Worm (Caenorhabditis elegans) whole organism, late embryonic: ENCODE results near the gene zip-12.

Experiments
- K02D7.2 ChIP-seq: sonication (generic microtip); optimal IDR thresholded peaks from 2 replicates; lab custom pipeline; 2017; ENCODE audit warnings: mild to moderate bottlenecking, missing genetic modification characterization, missing compliant biosample characterization
- K09A11.1 ChIP-seq: sonication (generic microtip); optimal IDR thresholded peaks from 2 replicates; lab custom pipeline; 2017; ENCODE audit warnings: antibody characterized with exemption, mild to moderate bottlenecking, missing genetic modification characterization, missing compliant biosample characterization; ENCODE audit not compliant: insufficient read depth
- Y22D7AL.16 ChIP-seq: sonication (generic microtip); optimal IDR thresholded peaks from 2 replicates; lab custom pipeline; 2016; ENCODE audit warnings: missing genetic modification characterization, missing compliant biosample characterization
- ceh-14 ChIP-seq: sonication (generic microtip); optimal IDR thresholded peaks from 2 replicates; lab custom pipeline; 2016; ENCODE audit warnings: missing genotype, missing genetic modification characterization, missing compliant biosample characterization
- ceh-31 ChIP-seq: sonication (generic microtip); optimal IDR thresholded peaks from 2 replicates; lab custom pipeline; 2016; ENCODE audit warnings: missing genetic modification characterization, missing compliant biosample characterization
- ceh-34 ChIP-seq: sonication (generic microtip); optimal IDR thresholded peaks from 2 replicates; lab custom pipeline; 2016; ENCODE audit warnings: mild to moderate bottlenecking, missing genetic modification characterization, missing compliant biosample characterization
- ceh-45 ChIP-seq: fragments of 200-800 bp; sonication (Bioruptor generic); IDR thresholded peaks from 2 replicates; pipeline ENCODE4 v1.3.6; 2022; ENCODE audit warnings: missing genetic modification reagents, missing genetic modification characterization, missing compliant biosample characterization
- ceh-6 ChIP-seq: fragments of 200-800 bp; sonication (Bioruptor generic); optimal IDR thresholded peaks from 2 replicates; lab custom pipeline; 2018; ENCODE audit warnings: mild to moderate bottlenecking, missing genetic modification characterization, missing compliant biosample characterization
- dmd-4 ChIP-seq: sonication (generic microtip); optimal IDR thresholded peaks from 2 replicates; lab custom pipeline; 2016; ENCODE audit warnings: borderline replicate concordance, missing genetic modification characterization, missing compliant biosample characterization
- dve-1 ChIP-seq: sonication (generic microtip); optimal IDR thresholded peaks from 2 replicates; lab custom pipeline; 2017; ENCODE audit warnings: antibody characterized with exemption, mild to moderate bottlenecking, missing genetic modification characterization, missing compliant biosample characterization
- elt-2 ChIP-seq: sonication (generic microtip); optimal IDR thresholded peaks from 2 replicates; lab custom pipeline; 2016; ENCODE audit warnings: missing genetic modification reagents, missing genetic modification characterization, missing compliant biosample characterization
- ets-4 ChIP-seq: sonication (generic microtip); optimal IDR thresholded peaks from 2 replicates; lab custom pipeline; 2016; ENCODE audit warnings: missing genetic modification characterization, missing compliant biosample characterization
- eyg-1 ChIP-seq: sonication (generic microtip); optimal IDR thresholded peaks from 2 replicates; lab custom pipeline; 2016; ENCODE audit warnings: missing genotype, missing genetic modification characterization, missing compliant biosample characterization
- fax-1 ChIP-seq: sonication (generic microtip); optimal IDR thresholded peaks from 2 replicates; lab custom pipeline; 2016; ENCODE audit warnings: missing genotype, missing genetic modification characterization, missing compliant biosample characterization
- gmeb-2 ChIP-seq: sonication (generic microtip); optimal IDR thresholded peaks from 2 replicates; lab custom pipeline; 2016; ENCODE audit warnings: missing genetic modification characterization, inconsistent platforms, missing compliant biosample characterization
- hlh-8 ChIP-seq: sonication (generic microtip); optimal IDR thresholded peaks from 2 replicates; lab custom pipeline; 2016; ENCODE audit warnings: missing genotype, missing genetic modification characterization, missing compliant biosample characterization
- lim-6 ChIP-seq: sonication (generic microtip); optimal IDR thresholded peaks from 2 replicates; lab custom pipeline; 2016; ENCODE audit warnings: missing genetic modification characterization, missing compliant biosample characterization
- nfya-1 ChIP-seq: sonication (generic microtip); optimal IDR thresholded peaks from 2 replicates; lab custom pipeline; 2017; ENCODE audit warnings: missing genetic modification characterization, mild to moderate bottlenecking, missing compliant biosample characterization, antibody characterized with exemption, moderate library complexity
- pag-3 ChIP-seq: sonication (generic microtip); optimal IDR thresholded peaks from 2 replicates; lab custom pipeline; 2016; ENCODE audit warnings: missing compliant biosample characterization, missing genetic modification characterization, borderline replicate concordance
- pat-9 ChIP-seq: fragments of 200-800 bp; sonication (Bioruptor generic); optimal IDR thresholded peaks from 2 replicates; lab custom pipeline; 2018; ENCODE audit warnings: mild to moderate bottlenecking, missing genetic modification characterization, moderate library complexity, missing compliant biosample characterization
- pha-2 ChIP-seq: sonication (generic microtip); optimal IDR thresholded peaks from 2 replicates; lab custom pipeline; 2017; ENCODE audit warnings: mild to moderate bottlenecking, missing genetic modification characterization, missing compliant biosample characterization
- pha-4 ChIP-seq: fragments of 150-350 bp; optimal IDR thresholded peaks from 2 replicates; lab custom pipeline; 2018; ENCODE audit warnings: missing biosample characterization, missing genetic modification reagents, missing genetic modification characterization
- sdc-2 ChIP-seq: sonication (generic microtip); optimal IDR thresholded peaks from 2 replicates; lab custom pipeline; 2016; ENCODE audit warnings: missing genotype, missing genetic modification characterization, missing compliant biosample characterization
- sox-2 ChIP-seq: fragments of 200-800 bp; sonication (Bioruptor generic); IDR thresholded peaks from 2 replicates; pipeline ENCODE4 v1.3.6; 2022; ENCODE audit warnings: missing genetic modification reagents, missing genetic modification characterization, missing compliant biosample characterization
- sox-4 ChIP-seq: sonication (generic microtip); optimal IDR thresholded peaks from 2 replicates; lab custom pipeline; 2017; ENCODE audit warnings: mild to moderate bottlenecking, missing genetic modification characterization, inconsistent platforms, missing compliant biosample characterization
- tbx-2 ChIP-seq: sonication (generic microtip); optimal IDR thresholded peaks from 2 replicates; lab custom pipeline; 2016; ENCODE audit warnings: missing genetic modification characterization, missing compliant biosample characterization
- tbx-7 ChIP-seq: sonication (generic microtip); optimal IDR thresholded peaks from 2 replicates; lab custom pipeline; 2016; ENCODE audit warnings: missing genotype, missing genetic modification characterization, missing compliant biosample characterization
- ttx-3 ChIP-seq: sonication (generic microtip); optimal IDR thresholded peaks from 2 replicates; lab custom pipeline; 2016; ENCODE audit warnings: missing genetic modification reagents, missing genetic modification characterization, missing compliant biosample characterization
- unc-55 ChIP-seq: sonication (generic microtip); optimal IDR thresholded peaks from 2 replicates; lab custom pipeline; 2017; ENCODE audit warnings: missing biosample characterization, missing genetic modification reagents, missing genetic modification characterization
- zip-5 ChIP-seq: sonication (generic microtip); optimal IDR thresholded peaks from 2 replicates; lab custom pipeline; 2016; ENCODE audit warnings: missing genetic modification characterization, missing compliant biosample characterization

The zip-12 gene

DNA sequence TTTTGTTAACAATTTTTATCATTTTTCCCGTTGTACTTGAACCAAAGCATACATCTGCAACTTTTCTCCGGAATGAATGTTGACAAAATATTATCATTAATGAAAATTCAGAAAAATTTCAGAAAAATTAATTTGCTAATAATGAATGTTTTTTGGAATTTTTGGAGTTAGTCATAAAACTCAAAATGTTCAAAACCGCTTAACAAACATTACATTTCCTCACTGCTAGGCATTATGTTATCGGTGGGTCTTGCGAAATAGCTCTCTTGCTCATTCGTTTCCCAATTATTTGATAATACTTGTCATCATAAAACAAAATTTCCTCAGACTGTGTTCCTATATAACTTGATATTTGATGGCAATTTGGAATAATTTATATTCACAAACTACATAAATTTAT is 14.8 kb upstream of the zip-12 start, which contains the start of gene Y75B8A.39:
Gene Y75B8A.39, plus strand, starts transcription at position 301 of the 400 bp plus-strand sequence.
- TF ChIP-seq tbx-2 (no peak), pha-2 (tag; lab: Kevin White, UChicago) (no peak), dmd-4 (tag; lab: Kevin White, UChicago) (no peak), eyg-1 (tag; lab: Kevin White, UChicago) (no peak)

DNA sequence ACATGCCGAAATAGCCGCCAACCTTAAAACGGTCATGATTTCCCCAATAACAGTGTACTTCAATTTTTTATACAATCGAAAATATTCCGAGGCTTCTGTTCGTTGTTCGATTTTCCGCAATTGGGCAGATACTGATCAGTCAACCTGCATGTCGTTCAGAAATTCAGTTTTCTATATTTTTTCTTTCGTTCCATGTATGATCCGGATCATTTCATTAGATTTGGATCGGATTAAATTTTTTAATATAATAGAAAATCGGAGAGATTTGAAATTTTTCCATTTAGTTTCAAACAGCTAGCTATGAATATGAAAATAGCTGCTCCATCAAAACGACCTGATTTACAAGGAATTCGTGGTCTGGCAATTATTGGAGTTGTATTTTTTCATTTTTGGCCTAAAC is 12.5 kb upstream of the zip-12 start, which contains the start of gene Y75B8A.37:
Gene Y75B8A.37, plus strand, starts transcription at position 301 of the 400 bp plus-strand sequence.
- no peak for TF ChIP-seq sox-4
- no peak for TF ChIP-seq tbx-7 (tag; lab: Kevin White, UChicago)
- no peak for TF ChIP-seq zip-5 (tag; lab: Kevin White, UChicago)
- TF ChIP-seq K09A11.1 (tag; lab: Kevin White, UChicago), result no peak
- no peak for TF ChIP-seq eyg-1 (tag; lab: Kevin White, UChicago)
- no peak for TF ChIP-seq ceh-6 (GFP tag; lab: Kevin White, UChicago)
- no peak for TF ChIP-seq sdc-2
- TF ChIP-seq fax-1, result no peak
- no peak for TF ChIP-seq pag-3 (tag; lab: Kevin White, UChicago)
- TF ChIP-seq pha-4, result no peak
- TF ChIP-seq pat-9, result no peak
- no peak for TF ChIP-seq K02D7.2
- TF ChIP-seq ceh-34 (tag; lab: Kevin White, UChicago), result no peak
- TF ChIP-seq lim-6 (tag; lab: Kevin White, UChicago), result no peak
- no peak for TF ChIP-seq gmeb-2 (tag; lab: Kevin White, UChicago)
- no peak for TF ChIP-seq dve-1 (tag; lab: Kevin White, UChicago)
- TF ChIP-seq sox-2 (GFP tag; lab: Robert Waterston, UW), result no peak
- TF ChIP-seq, all 69 proteins: peak for 0

DNA sequence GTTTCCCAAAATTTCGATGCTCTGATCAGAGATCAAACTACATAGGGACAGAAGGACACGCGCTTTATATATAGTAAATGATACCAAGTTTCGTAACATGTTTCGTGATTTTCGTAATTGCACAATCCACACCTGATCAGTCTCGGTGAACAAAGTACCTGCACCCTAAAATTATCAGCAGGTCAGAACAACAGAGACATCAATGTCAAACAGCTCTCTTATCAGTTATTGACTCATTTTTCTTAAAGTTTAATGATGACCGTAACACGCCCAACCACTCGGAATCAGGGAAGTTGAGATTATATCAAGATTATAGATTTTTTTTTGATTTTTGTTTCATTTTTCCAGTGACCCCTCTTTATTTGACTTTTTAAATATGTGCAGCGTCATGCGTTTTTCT is 10.2 kb upstream of the zip-12 start:
- TF ChIP-seq elt-2 (peak; percentile 40), sox-4 (no peak)

DNA sequence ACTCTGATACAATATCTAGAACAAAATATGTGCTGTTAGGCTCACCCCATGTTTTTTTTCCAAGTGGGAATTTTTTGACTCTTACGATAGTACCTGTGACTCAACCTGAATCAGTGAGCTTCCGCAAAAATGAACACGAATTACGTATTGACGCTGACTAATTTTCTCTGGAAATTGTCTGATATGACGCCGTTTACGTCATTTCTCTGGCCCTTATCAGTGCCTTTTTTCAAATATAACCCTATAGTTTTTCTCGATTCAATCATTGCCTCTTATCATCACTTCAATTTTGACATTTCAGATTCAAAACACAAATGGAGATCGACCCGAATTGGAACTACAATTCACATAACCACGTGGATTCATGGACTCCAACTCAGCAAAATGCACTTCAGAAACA is 8.9 kb upstream of the zip-12 start, which contains the start of gene Y75B8A.28:
Gene Y75B8A.28, plus strand, starts transcription at position 296 of the 400 bp plus-strand sequence.
- TF ChIP-seq ets-4 (tag; lab: Kevin White, UChicago), result no peak
- TF ChIP-seq ttx-3, result no peak
- TF ChIP-seq elt-2, result peak; percentile 85
- TF ChIP-seq pha-4, result no peak
- TF ChIP-seq unc-55 (GFP tag; lab: Kevin White, UChicago), result no peak
- TF ChIP-seq lim-6 (tag; lab: Kevin White, UChicago), result no peak

DNA sequence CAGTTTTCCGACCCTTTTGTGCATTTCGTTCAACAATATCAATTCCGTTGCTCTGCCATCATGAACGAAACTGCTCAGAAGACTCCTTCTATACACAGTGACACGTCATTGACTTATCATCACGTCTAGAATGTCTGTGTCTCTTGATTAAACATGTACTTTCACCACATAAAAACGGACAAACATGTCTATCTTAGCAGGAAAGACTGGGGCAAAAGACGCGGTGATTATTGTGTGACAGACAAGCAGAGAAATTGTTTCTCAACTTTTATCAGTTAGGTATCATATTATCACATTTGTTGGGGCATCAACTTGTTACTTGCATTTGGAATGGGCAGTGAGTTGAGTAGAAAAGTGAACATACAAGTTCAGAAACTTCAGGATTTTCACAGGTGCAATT is 2.4 kb upstream of the zip-12 start:
- TF ChIP-seq elt-2 (peak; percentile 88), dve-1 (tag; lab: Kevin White, UChicago) (no peak)

DNA sequence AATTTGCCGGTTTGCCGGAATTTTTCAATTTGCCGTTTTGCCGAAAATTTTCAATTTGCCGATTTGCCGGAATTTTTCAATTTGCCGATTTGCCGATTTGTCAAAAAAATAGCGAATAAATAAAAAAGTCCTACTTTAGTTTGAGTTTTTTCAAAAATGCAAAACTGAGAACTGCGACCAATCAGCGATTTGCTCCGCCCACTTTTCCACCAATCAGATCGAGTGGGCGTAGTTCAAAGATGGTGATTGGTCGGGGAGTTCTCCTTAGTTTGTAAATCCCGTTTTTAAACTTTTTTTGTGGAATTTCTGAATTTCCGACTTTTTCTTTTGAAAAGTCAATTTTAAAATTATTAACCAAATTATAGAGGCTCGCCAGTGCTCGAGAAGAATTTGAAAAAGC is 3.6 kb downstream of the zip-12 start:
- peak; percentile 95 for TF ChIP-seq nfya-1
- no peak for TF ChIP-seq ceh-31
- TF ChIP-seq dve-1 (tag; lab: Kevin White, UChicago), result no peak
- no peak for TF ChIP-seq hlh-8

DNA sequence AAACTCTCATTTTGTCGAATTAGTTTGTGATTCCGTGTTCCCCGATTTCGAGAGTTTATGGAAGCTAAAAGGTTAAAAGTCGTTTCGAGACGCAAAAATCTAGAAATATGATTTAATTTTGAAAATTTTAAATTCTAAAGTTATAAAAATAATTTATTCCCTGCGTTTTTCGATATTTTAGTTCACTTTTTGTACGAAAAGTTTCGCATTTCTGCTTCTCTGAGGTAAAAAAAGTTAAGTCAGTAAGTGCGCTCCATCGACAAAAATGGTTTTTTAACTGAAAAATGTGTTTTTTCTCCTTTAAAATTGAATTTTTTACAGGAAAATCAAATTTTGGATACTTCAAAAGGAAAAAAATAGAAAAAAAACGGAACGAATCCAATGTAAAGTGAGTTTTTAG is 5.7 kb downstream of the zip-12 start, which contains the start of gene zip-1:
Gene zip-1, plus strand, starts transcription at position 301 of the 400 bp plus-strand sequence.
- TF ChIP-seq ceh-14 (tag; lab: Kevin White, UChicago) (no peak), ceh-45 (no peak), dve-1 (tag; lab: Kevin White, UChicago) (no peak), Y22D7AL.16 (tag; lab: Kevin White, UChicago) (no peak), nfya-1 (no peak)
